Worm (Caenorhabditis elegans): ENCODE data around the gene Y37H2A.13.

DNA sequence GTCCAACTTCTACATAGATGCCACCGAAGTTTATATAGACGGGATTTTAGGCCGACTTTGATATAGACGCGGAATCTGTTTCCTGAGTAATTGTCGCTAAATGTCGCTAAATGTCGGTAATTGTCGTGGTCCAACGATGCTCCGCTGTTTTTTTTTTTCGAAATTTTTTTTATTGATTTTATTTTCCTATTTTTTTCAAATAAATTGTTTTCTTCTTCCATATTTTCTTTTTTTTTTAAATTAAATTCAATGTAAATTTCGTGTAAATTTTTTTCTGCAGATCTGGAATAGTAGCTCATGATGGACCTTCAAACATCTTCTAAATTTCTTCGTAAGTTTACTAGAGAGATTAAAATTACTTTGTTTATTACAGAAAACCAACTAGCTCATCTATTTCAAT lies 42.3 kb downstream of the Y37H2A.13 start, which contains the start of gene C31G12.3:
- TF ChIP-seq ama-1 (optimal IDR thresholded peaks at IDR 0.05) (no peak), hnd-1 (tag; optimal IDR thresholded peaks at IDR 0.05) (no peak), ceh-13 (GFP tag; optimal IDR thresholded peaks at IDR 0.05) (no peak), sea-1 (GFP tag; conservative IDR thresholded peaks at IDR 0.05) (no peak), ets-7 (tag; optimal IDR thresholded peaks at IDR 0.05) (no peak), flt-1 (GFP tag; IDR thresholded peaks at IDR 0.05) (no peak), ceh-36 (tag; optimal IDR thresholded peaks at IDR 0.05) (no peak), tbx-37 (GFP tag; conservative IDR thresholded peaks at IDR 0.05) (no peak), tbx-11 (GFP tag; IDR thresholded peaks at IDR 0.05) (no peak), aly-1 (tag; optimal IDR thresholded peaks at IDR 0.05) (no peak)
